Worm (Caenorhabditis elegans) whole organism, L4 larva: ENCODE measurements around the gene F54D8.6.
A peak's percentile ranks its signal among the peaks of the same experiment; 100 is the strongest.

Experiments
- D1046.2 ChIP-seq: fragments of 200-800 bp; sonication (Bioruptor generic); IDR thresholded peaks from 2 replicates; pipeline ENCODE4 v1.3.6; 2022; ENCODE audit warnings: missing genetic modification characterization, missing compliant biosample characterization
- F10B5.3 ChIP-seq: sonication (generic microtip); optimal IDR thresholded peaks from 2 replicates; lab custom pipeline; 2016; ENCODE audit warnings: mild to moderate bottlenecking, missing genetic modification characterization, missing compliant biosample characterization
- F44E2.7 ChIP-seq: fragments of 200-800 bp; sonication (Bioruptor generic); IDR thresholded peaks from 2 replicates; pipeline ENCODE4 v2.1.2; 2022; ENCODE audit warnings: missing genetic modification characterization, missing compliant biosample characterization
- F49E8.2 ChIP-seq: sonication (generic microtip); optimal IDR thresholded peaks from 2 replicates; lab custom pipeline; 2016; ENCODE audit warnings: missing compliant biosample characterization, mild to moderate bottlenecking, missing genetic modification characterization, borderline replicate concordance
- Y105C5A.15 ChIP-seq: fragments of 200-800 bp; sonication (Bioruptor generic); IDR thresholded peaks from 2 replicates; pipeline ENCODE4 v1.3.6; 2022; ENCODE audit warnings: missing genetic modification characterization, missing compliant biosample characterization
- Y48G9A.11 ChIP-seq: fragments of 200-800 bp; sonication (Bioruptor generic); IDR thresholded peaks from 2 replicates; pipeline ENCODE4 v1.3.6; 2022; ENCODE audit warnings: missing genetic modification reagents, missing genetic modification characterization, missing compliant biosample characterization
- ZK546.5 ChIP-seq, 2 experiments: sonication (generic microtip); optimal IDR thresholded peaks; 2 replicates each; lab custom pipeline; 2017; ENCODE audit warnings: missing biosample characterization in 2 of 2, missing genetic modification characterization in 2 of 2
- aha-1 ChIP-seq: fragments of 150-350 bp; peaks from one replicate; lab custom pipeline; 2014; ENCODE audit warnings: missing biosample characterization, missing genetic modification characterization
- ceh-28 ChIP-seq: fragments of 150-350 bp; optimal IDR thresholded peaks from 2 replicates; lab custom pipeline; 2014; ENCODE audit warnings: missing biosample characterization, missing genetic modification reagents, missing genetic modification characterization
- ceh-44 ChIP-seq: fragments of 200-800 bp; sonication (Bioruptor generic); IDR thresholded peaks from 2 replicates; pipeline ENCODE4 v1.3.6; 2022; ENCODE audit warnings: missing genetic modification reagents, missing genetic modification characterization, missing compliant biosample characterization
- ceh-62 ChIP-seq: sonication (generic microtip); optimal IDR thresholded peaks from 2 replicates; lab custom pipeline; 2017; ENCODE audit warnings: missing biosample characterization, missing genetic modification characterization
- daf-12 ChIP-seq: fragments of 150-350 bp; optimal IDR thresholded peaks from 2 replicates; lab custom pipeline; 2014; ENCODE audit warnings: missing biosample characterization, missing genetic modification reagents, missing genetic modification characterization
- daf-16 ChIP-seq, 3 experiments: sonication (generic microtip); optimal IDR thresholded peaks; 2 replicates each; lab custom pipeline; 2016 to 2017; ENCODE audit warnings: missing genetic modification characterization in 3 of 3, missing genetic modification reagents in 3 of 3, mild to moderate bottlenecking in 2 of 3, missing compliant biosample characterization in 2 of 3, missing biosample characterization in 1 of 3, moderate library complexity in 1 of 3
- daf-19 ChIP-seq: fragments of 200-800 bp; sonication (Bioruptor generic); conservative IDR thresholded peaks from 2 replicates; pipeline ENCODE4 v1.3.6; 2022; ENCODE audit warnings: missing genetic modification characterization, missing compliant biosample characterization
- dmd-6 ChIP-seq: fragments of 200-800 bp; sonication (Bioruptor generic); IDR thresholded peaks from 2 replicates; pipeline ENCODE4 v1.3.6; 2022; ENCODE audit warnings: missing genetic modification reagents, missing genetic modification characterization, missing compliant biosample characterization
- dmd-9 ChIP-seq: fragments of 200-800 bp; sonication (Bioruptor generic); IDR thresholded peaks from 2 replicates; pipeline ENCODE4 v1.3.6; 2022; ENCODE audit warnings: missing genetic modification reagents, missing genetic modification characterization, missing compliant biosample characterization
- dpl-1 ChIP-seq: fragments of 150-350 bp; optimal IDR thresholded peaks from 2 replicates; lab custom pipeline; 2014; ENCODE audit warnings: missing biosample characterization, missing genetic modification reagents, missing genetic modification characterization
- egl-27 ChIP-seq: sonication (generic microtip); optimal IDR thresholded peaks from 3 replicates; lab custom pipeline; 2017; ENCODE audit warnings: missing biosample characterization, missing genetic modification reagents, missing genetic modification characterization
- egl-43 ChIP-seq: fragments of 200-800 bp; sonication (Bioruptor generic); IDR thresholded peaks from 2 replicates; pipeline ENCODE4 v1.3.6; 2022; ENCODE audit warnings: missing genetic modification reagents, missing genetic modification characterization, missing compliant biosample characterization
- fos-1 ChIP-seq: fragments of 150-350 bp; optimal IDR thresholded peaks from 2 replicates; lab custom pipeline; 2014; ENCODE audit warnings: missing biosample characterization, missing genetic modification characterization
- hif-1 ChIP-seq, 2 experiments: sonication (generic microtip); optimal IDR thresholded peaks; 2 replicates each; lab custom pipeline; 2016 to 2017; ENCODE audit warnings: missing compliant biosample characterization in 2 of 2, missing genetic modification characterization in 2 of 2, missing genetic modification reagents in 2 of 2, missing genotype in 2 of 2, mild to moderate bottlenecking in 1 of 2
- hlh-11 ChIP-seq: fragments of 200-800 bp; sonication (Bioruptor generic); optimal IDR thresholded peaks from 2 replicates; lab custom pipeline; 2018; ENCODE audit warnings: mild to moderate bottlenecking, missing genetic modification characterization, missing compliant biosample characterization
- hlh-30 ChIP-seq: sonication (generic microtip); optimal IDR thresholded peaks from 2 replicates; lab custom pipeline; 2017; ENCODE audit warnings: antibody characterized with exemption, mild to moderate bottlenecking, missing genetic modification characterization, missing compliant biosample characterization; ENCODE audit not compliant: insufficient read depth
- hmg-1.1 ChIP-seq: fragments of 200-800 bp; sonication (Bioruptor generic); IDR thresholded peaks from 2 replicates; pipeline ENCODE4 v1.3.6; 2022; ENCODE audit warnings: missing genetic modification reagents, missing genetic modification characterization, missing compliant biosample characterization
- jun-1 ChIP-seq: fragments of 150-350 bp; optimal IDR thresholded peaks from 2 replicates; lab custom pipeline; 2014; ENCODE audit warnings: missing biosample characterization, missing genetic modification reagents, missing genetic modification characterization
- lin-1 ChIP-seq: fragments of 200-800 bp; sonication (Bioruptor generic); IDR thresholded peaks from 2 replicates; pipeline ENCODE4 v1.3.6; 2022; ENCODE audit warnings: missing genetic modification reagents, missing genetic modification characterization, missing compliant biosample characterization
- lin-29 ChIP-seq: fragments of 200-800 bp; sonication (Bioruptor generic); IDR thresholded peaks from 2 replicates; pipeline ENCODE4 v1.3.6; 2022; ENCODE audit warnings: missing genetic modification reagents, missing genetic modification characterization, missing compliant biosample characterization
- lsy-2 ChIP-seq, 2 experiments: fragments of 150-350 bp in 1 of 2; sonication (generic microtip) in 1 of 2; optimal IDR thresholded peaks; 2 replicates each; lab custom pipeline; 2014 to 2017; ENCODE audit warnings: missing biosample characterization in 2 of 2, missing genetic modification characterization in 2 of 2
- madf-9 ChIP-seq: fragments of 200-800 bp; sonication (Bioruptor generic); conservative IDR thresholded peaks from 2 replicates; pipeline ENCODE4 v1.3.6; 2022; ENCODE audit warnings: missing genetic modification reagents, missing genetic modification characterization, missing compliant biosample characterization
- mdl-1 ChIP-seq, 2 experiments: fragments of 150-350 bp in 1 of 2; sonication (generic microtip) in 1 of 2; optimal IDR thresholded peaks; 2 replicates each; lab custom pipeline; 2014 to 2017; ENCODE audit warnings: missing biosample characterization in 2 of 2, missing genetic modification characterization in 2 of 2
- mdt-29 ChIP-seq: fragments of 200-800 bp; sonication (Bioruptor generic); IDR thresholded peaks from 2 replicates; pipeline ENCODE4 v1.3.6; 2022; ENCODE audit warnings: missing genetic modification reagents, missing genetic modification characterization, missing compliant biosample characterization
- mes-2 ChIP-seq: sonication (generic microtip); optimal IDR thresholded peaks from 2 replicates; lab custom pipeline; 2016; ENCODE audit warnings: missing genotype, mild to moderate bottlenecking, missing genetic modification characterization, missing compliant biosample characterization; ENCODE audit not compliant: poor library complexity, severe bottlenecking
- mxl-3 ChIP-seq: fragments of 200-800 bp; sonication (Bioruptor generic); optimal IDR thresholded peaks from 2 replicates; lab custom pipeline; 2018; ENCODE audit warnings: mild to moderate bottlenecking, missing genetic modification characterization, missing compliant biosample characterization
- nhr-111 ChIP-seq: fragments of 200-800 bp; sonication (Bioruptor generic); optimal IDR thresholded peaks from 2 replicates; lab custom pipeline; 2018; ENCODE audit warnings: mild to moderate bottlenecking, missing genetic modification characterization, missing compliant biosample characterization
- nhr-28 ChIP-seq: fragments of 150-350 bp; optimal IDR thresholded peaks from 2 replicates; lab custom pipeline; 2014; ENCODE audit warnings: missing biosample characterization, missing genetic modification characterization
- nhr-48 ChIP-seq: sonication (generic microtip); optimal IDR thresholded peaks from 2 replicates; lab custom pipeline; 2016; ENCODE audit warnings: mild to moderate bottlenecking, missing genetic modification characterization, missing compliant biosample characterization
- nhr-76 ChIP-seq: fragments of 150-350 bp; optimal IDR thresholded peaks from 2 replicates; lab custom pipeline; 2014; ENCODE audit warnings: missing biosample characterization, missing genetic modification characterization
- skn-1 ChIP-seq: fragments of 150-350 bp; optimal IDR thresholded peaks from 2 replicates; lab custom pipeline; 2014; ENCODE audit warnings: missing biosample characterization, missing genetic modification characterization
- snpc-4 ChIP-seq: fragments of 150-350 bp; optimal IDR thresholded peaks from 2 replicates; lab custom pipeline; 2014; ENCODE audit warnings: missing biosample characterization, missing genetic modification characterization
- tra-1 ChIP-seq: fragments of 200-800 bp; sonication (Bioruptor generic); IDR thresholded peaks from 2 replicates; pipeline ENCODE4 v1.3.6; 2022; ENCODE audit warnings: missing genetic modification reagents, missing genetic modification characterization, missing compliant biosample characterization
- unc-62 ChIP-seq, 3 experiments: fragments of 150-350 bp in 1 of 3; sonication (generic microtip); optimal IDR thresholded peaks in 2 of 3; peaks in 1 of 3; 1 replicate in 1 of 3; 2 replicates in 2 of 3; lab custom pipeline; 2014 to 2017; ENCODE audit warnings: missing biosample characterization in 3 of 3, missing genetic modification characterization in 3 of 3, missing genetic modification reagents in 3 of 3, missing genotype in 1 of 3
- zip-11 ChIP-seq: fragments of 200-800 bp; sonication (Bioruptor generic); IDR thresholded peaks from 2 replicates; pipeline ENCODE4 v1.3.6; 2022; ENCODE audit warnings: missing genetic modification characterization, missing compliant biosample characterization
- zip-2 ChIP-seq: fragments of 150-350 bp; optimal IDR thresholded peaks from 2 replicates; lab custom pipeline; 2014; ENCODE audit warnings: missing biosample characterization, missing genetic modification characterization

F54D8.6 gene

ce11 chrIII:5140559-5140958, 37.8 kb downstream of the F54D8.6 start:
- TF ChIP-seq snpc-4 (tag; lab: Kevin White, UChicago) (no peak), madf-9 (GFP tag; lab: Robert Waterston, UW) (no peak), skn-1 (tag; lab: Kevin White, UChicago) (no peak), aha-1 (tag; lab: Kevin White, UChicago) (peak; percentile 89), mes-2 (tag; lab: Kevin White, UChicago) (peak; percentile 15), nhr-28 (tag; lab: Kevin White, UChicago) (peak; percentile 30), hlh-30 (tag; lab: Kevin White, UChicago) (peak; percentile 25), dpl-1 (GFP tag; lab: Kevin White, UChicago) (no peak), zip-2 (tag; lab: Kevin White, UChicago) (no peak), lsy-2 (tag; optimal IDR thresholded peaks at IDR 0.05; lab: Kevin White, UChicago) (peak in 1 of 2 experiments; percentile 52), hmg-1.1 (GFP tag; lab: Robert Waterston, UW) (no peak), F49E8.2 (no peak), lin-1 (no peak), unc-62 (GFP tag; optimal IDR thresholded peaks at IDR 0.05 in 1 of 2; lab: Kevin White, UChicago) (peak in 1 of 2 experiments; percentile 5), unc-62 (tag; optimal IDR thresholded peaks at IDR 0.05; lab: Kevin White, UChicago) (no peak), hif-1 (tag; optimal IDR thresholded peaks at IDR 0.05; lab: Kevin White, UChicago) (no peak), ceh-44 (GFP tag; lab: Robert Waterston, UW) (no peak), mxl-3 (GFP tag; lab: Kevin White, UChicago) (peak; percentile 58), ZK546.5 (tag; optimal IDR thresholded peaks at IDR 0.05; lab: Kevin White, UChicago) (no peak), Y48G9A.11 (GFP tag; lab: Robert Waterston, UW) (no peak), ceh-28 (no peak), nhr-111 (GFP tag; lab: Kevin White, UChicago) (no peak), zip-11 (GFP tag; lab: Robert Waterston, UW) (no peak), nhr-48 (tag; lab: Kevin White, UChicago) (no peak), hlh-11 (tag; lab: Kevin White, UChicago) (peak; percentile 65), daf-16 (GFP tag; optimal IDR thresholded peaks at IDR 0.05; lab: Kevin White, UChicago) (peak in 1 of 2 experiments; percentile 80), daf-16 (tag; optimal IDR thresholded peaks at IDR 0.05; lab: Kevin White, UChicago) (peak; percentile 70), F10B5.3 (tag; lab: Kevin White, UChicago) (no peak), jun-1 (no peak), nhr-76 (no peak), dmd-9 (GFP tag; lab: Robert Waterston, UW) (no peak), F44E2.7 (no peak), lin-29 (GFP tag; lab: Robert Waterston, UW) (no peak), fos-1 (tag; lab: Kevin White, UChicago) (no peak), mdl-1 (tag; optimal IDR thresholded peaks at IDR 0.05; lab: Kevin White, UChicago) (no peak), Y105C5A.15 (GFP tag; lab: Robert Waterston, UW) (no peak), egl-43 (no peak), mdt-29 (GFP tag; lab: Robert Waterston, UW) (no peak), egl-27 (tag; lab: Kevin White, UChicago) (no peak), dmd-6 (GFP tag; lab: Robert Waterston, UW) (peak; percentile 34; the same call in 1 of the 2 replicates)

ce11 chrIII:5141935-5142334, 39.1 kb downstream of the F54D8.6 start:
- TF ChIP-seq ceh-62: no peak
- no peak for TF ChIP-seq daf-19
- TF ChIP-seq skn-1 (tag; lab: Kevin White, UChicago): no peak
- TF ChIP-seq dmd-6 (GFP tag; lab: Robert Waterston, UW): peak; percentile 34; the same call in 1 of the 2 replicates
- peak in 1 of 2 experiments; percentile 52 for TF ChIP-seq unc-62 (GFP tag; optimal IDR thresholded peaks at IDR 0.05 in 1 of 2; lab: Kevin White, UChicago)
- no peak for TF ChIP-seq unc-62 (tag; optimal IDR thresholded peaks at IDR 0.05; lab: Kevin White, UChicago)
- 0 out of 2 replicates have a peak, but pooled peaks have one; percentile 20 for TF ChIP-seq tra-1
- TF ChIP-seq hlh-11 (tag; lab: Kevin White, UChicago): peak; percentile 18
- no peak for TF ChIP-seq daf-12 (tag; lab: Kevin White, UChicago)
- no peak for TF ChIP-seq D1046.2 (GFP tag; lab: Robert Waterston, UW)
